Fruit fly (Drosophila melanogaster): ENCODE results near the gene CG9372.
A peak's percentile ranks its signal among the peaks of the same experiment; 100 is the strongest.

The CG9372 gene

DNA sequence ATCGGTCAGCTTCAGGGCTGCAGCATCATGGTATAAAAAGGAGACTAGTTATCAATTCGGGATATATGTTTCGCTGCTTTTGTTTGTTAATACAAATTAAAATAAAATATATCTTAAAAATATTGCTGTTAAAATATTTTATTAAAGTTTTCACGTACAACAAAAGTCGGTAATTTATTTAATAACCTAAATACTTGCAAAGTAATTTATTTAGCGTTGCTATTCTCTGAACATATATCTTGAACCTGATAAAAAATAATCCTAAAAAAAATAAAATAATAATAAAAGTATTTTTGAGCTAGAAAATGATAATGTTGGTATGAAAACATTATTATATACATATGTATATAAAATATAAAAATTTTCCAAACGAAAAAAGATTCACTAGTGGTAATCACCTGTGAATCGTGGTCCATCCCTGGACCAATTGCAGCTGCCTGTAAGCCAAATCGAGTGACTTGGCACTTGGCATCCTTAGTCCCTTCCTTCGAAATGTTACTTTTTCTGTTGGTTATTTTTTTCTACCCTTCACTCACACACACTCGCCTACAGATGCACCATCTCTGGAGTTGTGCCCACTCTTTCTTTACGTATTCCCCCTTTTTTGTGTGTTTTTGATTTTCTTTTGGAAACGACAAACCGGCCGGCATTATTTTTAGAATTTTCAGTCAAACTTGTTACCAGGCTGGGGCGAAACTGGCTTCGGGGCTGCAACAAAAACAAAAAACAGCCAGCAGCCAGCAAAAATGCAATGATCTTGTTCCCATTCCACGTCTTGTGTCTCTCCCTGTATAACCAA, 48.6 kb upstream of the CG9372 start (continued):
- TF ChIP-seq Sox15 (GFP tag; optimal IDR thresholded peaks at IDR 0.05): peak; percentile 49
- TF ChIP-seq CG6792 (GFP tag; optimal IDR thresholded peaks at IDR 0.05): peak; percentile 52
- no peak for TF ChIP-seq dac (GFP tag; optimal IDR thresholded peaks at IDR 0.05)
- peak; percentile 51 for TF ChIP-seq Eip78C (GFP tag)
- TF ChIP-seq CG10631 (GFP tag; optimal IDR thresholded peaks at IDR 0.05): peak; percentile 84
- peak; percentile 69 for TF ChIP-seq esn (GFP tag; optimal IDR thresholded peaks at IDR 0.05)
- no peak for TF ChIP-seq CG6854 (GFP tag; optimal IDR thresholded peaks at IDR 0.05)
- no peak for TF ChIP-seq pdm3 (GFP tag; optimal IDR thresholded peaks at IDR 0.05)
- no peak for TF ChIP-seq Eip93F (GFP tag; optimal IDR thresholded peaks at IDR 0.05)
- no peak for TF ChIP-seq Sox102F (GFP tag; optimal IDR thresholded peaks at IDR 0.05)
- peak; percentile 72 for TF ChIP-seq acj6 (GFP tag; optimal IDR thresholded peaks at IDR 0.05)
- peak; percentile 77 for TF ChIP-seq CG34406 (GFP tag; optimal IDR thresholded peaks at IDR 0.05)
- TF ChIP-seq salr (GFP tag; optimal IDR thresholded peaks at IDR 0.05): peak in 1 of 2 experiments; percentile 82
- TF ChIP-seq CG6808 (GFP tag; optimal IDR thresholded peaks at IDR 0.05): peak; percentile 63
- no peak for TF ChIP-seq Ets21C (GFP tag; optimal IDR thresholded peaks at IDR 0.05)
- no peak for TF ChIP-seq Gug (GFP tag; IDR thresholded peaks at IDR 0.05)
- peak; percentile 60 for TF ChIP-seq CG4318 (GFP tag; optimal IDR thresholded peaks at IDR 0.05)
- TF ChIP-seq CG6276 (GFP tag; optimal IDR thresholded peaks at IDR 0.05): peak; percentile 33
- TF ChIP-seq CG11902 (GFP tag; optimal IDR thresholded peaks at IDR 0.05): peak; percentile 19
- no peak for TF ChIP-seq vri (GFP tag; optimal IDR thresholded peaks at IDR 0.05)
- TF ChIP-seq fd85E (GFP tag; optimal IDR thresholded peaks at IDR 0.05): no peak
- TF ChIP-seq Met (GFP tag; optimal IDR thresholded peaks at IDR 0.05): peak; percentile 32
- TF ChIP-seq CG9139 (GFP tag; optimal IDR thresholded peaks at IDR 0.05): no peak

DNA sequence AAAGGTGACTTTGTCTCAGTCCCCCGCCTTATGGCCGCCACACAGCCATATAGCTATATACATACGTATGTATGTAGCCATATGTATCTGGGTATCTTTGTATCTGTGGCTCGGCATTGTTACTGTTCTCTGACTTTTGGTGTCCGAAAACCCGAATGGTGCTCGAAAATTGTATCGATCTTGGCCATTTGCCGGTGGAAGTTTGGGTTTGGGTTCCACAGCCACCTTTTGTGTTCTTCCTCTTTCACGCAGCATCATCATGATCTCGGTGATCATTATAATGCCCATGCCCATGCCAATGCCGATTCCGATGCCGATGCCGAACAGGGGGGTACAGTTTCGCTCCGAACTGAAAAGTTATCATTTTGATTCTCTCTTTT, 48.0 kb upstream of the CG9372 start:
- TF ChIP-seq Gug (GFP tag; IDR thresholded peaks at IDR 0.05): no peak
- TF ChIP-seq Eip93F (GFP tag; optimal IDR thresholded peaks at IDR 0.05): no peak
- TF ChIP-seq Eip78C (GFP tag): peak; percentile 70
- TF ChIP-seq CG16779 (tag; optimal IDR thresholded peaks at IDR 0.05): no peak
- TF ChIP-seq CG6808 (GFP tag; optimal IDR thresholded peaks at IDR 0.05): peak; percentile 40
- no peak for TF ChIP-seq cyc (GFP tag; optimal IDR thresholded peaks at IDR 0.05)
- TF ChIP-seq svp (GFP tag): peak; percentile 34
- peak; percentile 85 for TF ChIP-seq dsx (GFP tag; optimal IDR thresholded peaks at IDR 0.05; ENCODE audit: poor library complexity, severe bottlenecking)
- no peak for TF ChIP-seq lz (GFP tag; optimal IDR thresholded peaks at IDR 0.05)

dm6 chr3L:19558674-19559073, 47.3 kb upstream of the CG9372 start:
- no peak for TF ChIP-seq Smox (GFP tag; optimal IDR thresholded peaks at IDR 0.05)
- peak; percentile 25 for TF ChIP-seq Eip78C (GFP tag)

dm6 chr3L:19559171-19559570, 46.8 kb upstream of the CG9372 start:
- no peak for TF ChIP-seq CG6792 (GFP tag; optimal IDR thresholded peaks at IDR 0.05)
- peak; percentile 5 for TF ChIP-seq svp (GFP tag)
- TF ChIP-seq Ets96B (tag; optimal IDR thresholded peaks at IDR 0.05): no peak
- TF ChIP-seq CG8632 (GFP tag; optimal IDR thresholded peaks at IDR 0.05): no peak
- TF ChIP-seq CG16779 (tag; optimal IDR thresholded peaks at IDR 0.05): no peak
- peak; percentile 77 for TF ChIP-seq fkh (GFP tag; optimal IDR thresholded peaks at IDR 0.05)
- TF ChIP-seq Sox102F (GFP tag; optimal IDR thresholded peaks at IDR 0.05): peak; percentile 7

dm6 chr3L:19560005-19560694, 45.9 kb upstream of the CG9372 start:
- TF ChIP-seq ss (GFP tag; optimal IDR thresholded peaks at IDR 0.05) (peak in 1 of 2 experiments; percentile 69), CG6276 (GFP tag; optimal IDR thresholded peaks at IDR 0.05) (peak; percentile 75), svp (GFP tag) (no peak), Hr38 (GFP tag; optimal IDR thresholded peaks at IDR 0.05) (peak; percentile 72), CG11294 (GFP tag; IDR thresholded peaks at IDR 0.05) (no peak), dsx (GFP tag; optimal IDR thresholded peaks at IDR 0.05; ENCODE audit: poor library complexity, severe bottlenecking) (peak; percentile 65)
